Worm (Caenorhabditis elegans): ENCODE results near the gene zipt-7.1.

- TF ChIP-seq lin-39 (tag; optimal IDR thresholded peaks at IDR 0.05) = no peak
- no peak for TF ChIP-seq fkh-10 (GFP tag; optimal IDR thresholded peaks at IDR 0.05)
- TF ChIP-seq ceh-28 (tag; optimal IDR thresholded peaks at IDR 0.05) = no peak
- no peak for TF ChIP-seq skn-1 (tag; optimal IDR thresholded peaks at IDR 0.05)
- TF ChIP-seq nhr-11 (tag; optimal IDR thresholded peaks at IDR 0.05) = no peak
- TF ChIP-seq unc-62 (GFP tag; optimal IDR thresholded peaks at IDR 0.05 in 1 of 2) = peak in 1 of 2 experiments; percentile 49
- TF ChIP-seq unc-62 (tag; optimal IDR thresholded peaks at IDR 0.05) = no peak
- TF ChIP-seq mdl-1 (tag; optimal IDR thresholded peaks at IDR 0.05) = peak in 1 of 2 experiments; percentile 3
- TF ChIP-seq ctbp-1 (GFP tag; IDR thresholded peaks at IDR 0.05) = peak; percentile 63; the same call in 1 of the 2 replicates
- no peak for TF ChIP-seq nhr-76 (tag; optimal IDR thresholded peaks at IDR 0.05)
- TF ChIP-seq ama-1 (optimal IDR thresholded peaks at IDR 0.05) = no peak
- peak in 1 of 2 experiments; percentile 52 for TF ChIP-seq lsy-2 (tag; optimal IDR thresholded peaks at IDR 0.05)
- no peak for TF ChIP-seq nhr-10 (tag; optimal IDR thresholded peaks at IDR 0.05)
- TF ChIP-seq ZK546.5 (tag; optimal IDR thresholded peaks at IDR 0.05) = no peak
- no peak for TF ChIP-seq aly-2 (tag; optimal IDR thresholded peaks at IDR 0.05)
These were observed 2.7 kb downstream of the zipt-7.1 start for ce11 chrIV:17285263-17285662.

Data from whole organism, L4 larva.